Fruit fly (Drosophila melanogaster) whole organism, adult: Measurements from ENCODE around the gene bab1.

Experiments
- CG12768 ChIP-seq: fragments of 200-800 bp; sonication (Bioruptor generic); optimal IDR thresholded peaks from 2 replicates; lab custom pipeline; 2017; ENCODE audit warnings: missing biosample characterization, missing genetic modification characterization, mild to moderate bottlenecking, moderate library complexity, missing genetic modification reagents
- CG1620 ChIP-seq: fragments of 200-800 bp; sonication (Bioruptor generic); optimal IDR thresholded peaks from 2 replicates; lab custom pipeline; 2016; ENCODE audit warnings: missing biosample characterization, missing genetic modification characterization
- CG33017 ChIP-seq: fragments of 200-800 bp; sonication (Bioruptor generic); optimal IDR thresholded peaks from 2 replicates; lab custom pipeline; 2018; ENCODE audit warnings: missing biosample characterization, mild to moderate bottlenecking, missing genetic modification characterization, moderate library complexity
- CG5204 ChIP-seq: fragments of 200-800 bp; sonication (Bioruptor generic); optimal IDR thresholded peaks from 2 replicates; lab custom pipeline; 2016; ENCODE audit warnings: missing biosample characterization, missing genetic modification characterization
- CG7045 ChIP-seq: fragments of 200-800 bp; sonication (Bioruptor generic); optimal IDR thresholded peaks from 2 replicates; lab custom pipeline; 2017; ENCODE audit warnings: missing biosample characterization, mild to moderate bottlenecking, missing genetic modification characterization
- CG7101 ChIP-seq: fragments of 200-800 bp; sonication (Bioruptor generic); optimal IDR thresholded peaks from 2 replicates; lab custom pipeline; 2018; ENCODE audit warnings: missing biosample characterization, mild to moderate bottlenecking, missing genetic modification characterization, moderate library complexity
- Crg-1 ChIP-seq: fragments of 200-800 bp; sonication (Bioruptor generic); optimal IDR thresholded peaks from 2 replicates; lab custom pipeline; 2016; ENCODE audit warnings: missing biosample characterization, missing genetic modification characterization
- Hr96 ChIP-seq: fragments of 200-800 bp; sonication (Bioruptor generic); optimal IDR thresholded peaks from 2 replicates; lab custom pipeline; 2016; ENCODE audit warnings: missing biosample characterization, missing genetic modification characterization
- cnc ChIP-seq, 2 experiments: fragments of >200 bp; optimal IDR thresholded peaks; 2 replicates each; lab custom pipeline; 2017
- kay ChIP-seq: fragments of 200-800 bp; sonication (Bioruptor generic); peaks from one replicate; lab custom pipeline; 2016; ENCODE audit warnings: missing biosample characterization, missing genetic modification characterization, borderline replicate concordance
- ovo ChIP-seq: fragments of 200-800 bp; sonication (Bioruptor generic); optimal IDR thresholded peaks from 2 replicates; lab custom pipeline; 2016; ENCODE audit warnings: missing biosample characterization, missing genetic modification characterization
- pad ChIP-seq: fragments of 200-800 bp; sonication (Bioruptor generic); optimal IDR thresholded peaks from 3 replicates; lab custom pipeline; 2017; ENCODE audit warnings: missing biosample characterization, missing genetic modification characterization, mild to moderate bottlenecking, moderate library complexity, missing genetic modification reagents
- toe ChIP-seq: fragments of 200-800 bp; sonication (Bioruptor generic); optimal IDR thresholded peaks from 2 replicates; lab custom pipeline; 2016; ENCODE audit warnings: missing biosample characterization, missing genetic modification characterization

DNA sequence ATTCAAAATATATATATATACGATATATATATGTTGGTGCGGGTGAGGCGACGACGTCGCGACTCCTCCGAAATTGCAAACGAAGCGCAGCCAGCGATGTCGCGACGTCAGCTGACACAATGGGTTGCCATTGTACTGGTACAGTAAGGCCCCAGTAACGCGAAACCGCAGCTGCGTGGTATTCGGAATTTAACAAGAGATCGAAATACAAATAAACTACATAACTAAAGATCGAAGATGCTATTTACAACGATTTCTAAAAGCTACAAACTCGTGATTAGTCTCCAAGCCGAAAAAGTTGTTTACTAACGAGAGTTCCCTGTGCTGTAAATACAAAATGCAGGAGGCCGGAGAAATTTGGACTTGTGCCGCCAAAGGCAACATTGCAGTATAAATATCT is 68.3 kb downstream of the bab1 start:
- peak; percentile 46 for TF ChIP-seq pad
- no peak for TF ChIP-seq toe (GFP tag; lab: Kevin White, UChicago)
- TF ChIP-seq CG33017 = peak; percentile 51
- TF ChIP-seq cnc (optimal IDR thresholded peaks at IDR 0.05; lab: Kevin White, UChicago) = no peak
- no peak for TF ChIP-seq ovo (GFP tag; lab: Kevin White, UChicago)
- peak; percentile 32 for TF ChIP-seq CG1620 (GFP tag; lab: Kevin White, UChicago)
- TF ChIP-seq CG7045 = peak; percentile 49
- TF ChIP-seq Hr96 (GFP tag; lab: Kevin White, UChicago) = peak; percentile 49
- no peak for TF ChIP-seq Crg-1
- peak; percentile 66 for TF ChIP-seq CG12768 (GFP tag; lab: Kevin White, UChicago)
- peak; percentile 51 for TF ChIP-seq CG5204 (GFP tag; lab: Kevin White, UChicago)
- TF ChIP-seq CG7101 (tag; lab: Kevin White, UChicago) = peak; percentile 64
- no peak for TF ChIP-seq kay
